Fruit fly (Drosophila melanogaster): ENCODE measurements around the gene CG33514.

CG33514 gene

DNA sequence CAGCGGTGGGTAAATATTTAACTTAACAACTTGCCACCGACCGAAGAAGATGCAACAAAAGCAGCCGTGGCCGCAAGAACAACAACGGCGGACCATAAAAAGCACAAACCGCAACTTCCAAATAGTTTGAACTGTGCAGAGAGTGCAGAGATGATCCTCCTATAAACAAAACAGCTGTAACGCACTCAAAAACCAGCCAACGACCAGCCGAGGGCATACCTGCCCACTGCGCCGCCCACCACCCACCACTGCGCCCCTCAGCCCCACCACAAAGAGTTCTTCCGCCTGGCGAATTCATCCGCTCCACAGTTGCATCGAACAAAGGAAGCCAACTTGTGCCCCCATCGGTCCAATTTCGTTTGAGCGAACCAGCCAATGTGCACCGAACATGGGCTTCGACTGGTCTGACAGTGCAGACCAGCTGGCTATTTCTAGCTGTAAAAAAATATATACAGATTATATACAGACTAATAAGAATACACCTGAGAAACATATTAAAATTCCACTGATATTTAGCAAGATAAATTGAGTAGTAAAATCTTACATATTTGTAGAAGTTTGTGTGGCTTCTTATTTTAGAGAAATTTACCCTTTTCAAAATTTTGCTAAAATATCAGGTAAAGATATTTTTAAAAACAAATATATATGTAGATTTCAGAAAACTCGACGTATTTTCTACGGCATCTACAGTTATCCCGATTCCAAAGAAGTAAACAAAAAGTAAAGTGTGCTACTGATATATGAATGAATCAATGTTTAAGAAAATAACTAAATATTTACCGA is 18.5 kb downstream of the CG33514 start:
- no peak for TF ChIP-seq noc (tag; optimal IDR thresholded peaks at IDR 0.05)

DNA sequence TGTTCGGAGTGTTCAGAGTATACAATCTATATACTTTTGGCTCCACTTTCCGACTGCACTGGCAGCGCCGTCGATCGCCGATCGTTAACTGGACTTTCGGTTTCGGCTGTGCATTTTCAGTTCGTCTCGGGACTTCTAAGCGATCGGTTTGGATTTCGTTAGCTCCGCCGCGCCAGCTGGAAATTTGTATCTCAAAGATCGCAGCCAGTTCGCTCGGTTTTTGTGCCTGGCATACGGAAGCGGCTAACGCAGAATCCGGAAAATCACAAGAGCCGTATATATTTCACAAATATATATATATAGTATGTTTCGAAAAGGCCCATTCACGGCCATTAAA is 19.1 kb downstream of the CG33514 start, which contains the start of gene slow:
TSS of gene slow (plus strand) at position 117 of the 337 bp plus-strand sequence.
- TF ChIP-seq noc (tag; optimal IDR thresholded peaks at IDR 0.05): no peak

DNA sequence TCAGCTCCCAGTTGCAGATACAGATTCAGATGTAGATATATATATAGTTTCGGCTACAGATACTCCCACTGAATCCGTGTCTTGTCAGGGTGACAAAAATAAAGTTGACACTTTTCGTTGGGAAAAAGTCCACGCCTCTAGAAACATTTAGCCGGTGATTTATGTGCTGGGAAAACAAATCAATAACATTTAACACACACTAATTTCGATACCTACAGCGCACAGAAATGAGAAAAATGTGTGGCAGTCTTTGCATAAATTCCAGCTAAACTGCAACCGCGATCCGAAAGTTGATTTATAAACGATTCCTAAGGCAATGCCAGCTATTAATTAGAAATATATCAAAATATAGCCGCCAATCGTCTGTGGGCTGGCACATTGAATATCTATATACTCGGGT is 23.0 kb downstream of the CG33514 start:
- TF ChIP-seq noc (tag; optimal IDR thresholded peaks at IDR 0.05): no peak

DNA sequence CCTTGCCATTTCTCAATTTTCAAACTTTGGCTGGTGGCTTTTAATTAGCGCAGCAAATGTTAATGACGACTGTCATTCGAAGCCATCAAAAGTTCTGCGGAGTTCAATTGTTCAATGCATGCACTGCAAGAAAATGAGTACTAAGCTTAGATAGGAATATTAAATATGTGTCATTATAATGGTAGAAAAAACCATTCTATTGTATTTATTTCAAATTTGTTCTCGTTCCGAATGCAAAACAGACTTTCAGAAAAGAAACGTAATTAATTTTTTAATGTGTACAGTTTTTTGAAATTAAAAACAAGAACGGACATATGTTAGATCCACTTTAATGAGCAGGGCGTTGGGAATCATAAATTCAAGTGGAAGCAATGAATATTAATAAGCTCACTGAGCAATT is 23.9 kb downstream of the CG33514 start:
- no peak for TF ChIP-seq noc (tag; optimal IDR thresholded peaks at IDR 0.05)

dm6 chr3L:4392851-4393250 is 27.6 kb downstream of the CG33514 start:
- no peak for TF ChIP-seq noc (tag; optimal IDR thresholded peaks at IDR 0.05)

dm6 chr3L:4393642-4394041 is 28.4 kb downstream of the CG33514 start:
- TF ChIP-seq noc (tag; optimal IDR thresholded peaks at IDR 0.05): no peak

- no peak for TF ChIP-seq noc (tag; optimal IDR thresholded peaks at IDR 0.05)
Observed at dm6 chr3L:4395501-4396073, 30.4 kb downstream of the CG33514 start.

DNA sequence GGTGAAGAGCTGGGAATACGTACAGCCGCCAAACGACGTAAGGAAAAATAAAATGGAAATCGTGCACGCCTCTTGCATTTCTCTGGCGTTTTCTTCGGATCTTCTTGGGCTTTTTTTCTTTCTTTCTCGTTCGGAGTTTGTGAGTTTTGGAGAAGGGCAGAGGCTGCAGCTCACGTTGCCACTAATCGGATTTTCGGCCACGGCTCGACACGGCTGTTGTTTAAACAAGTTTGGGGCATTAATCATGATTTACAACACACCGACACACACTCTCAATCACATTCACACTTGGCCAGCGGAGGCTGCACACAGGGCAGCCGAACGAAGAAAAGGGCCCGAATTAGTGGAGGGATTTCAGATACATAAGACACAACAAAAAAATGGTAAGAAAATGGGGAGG is 31.1 kb downstream of the CG33514 start:
- no peak for TF ChIP-seq noc (tag; optimal IDR thresholded peaks at IDR 0.05)

DNA sequence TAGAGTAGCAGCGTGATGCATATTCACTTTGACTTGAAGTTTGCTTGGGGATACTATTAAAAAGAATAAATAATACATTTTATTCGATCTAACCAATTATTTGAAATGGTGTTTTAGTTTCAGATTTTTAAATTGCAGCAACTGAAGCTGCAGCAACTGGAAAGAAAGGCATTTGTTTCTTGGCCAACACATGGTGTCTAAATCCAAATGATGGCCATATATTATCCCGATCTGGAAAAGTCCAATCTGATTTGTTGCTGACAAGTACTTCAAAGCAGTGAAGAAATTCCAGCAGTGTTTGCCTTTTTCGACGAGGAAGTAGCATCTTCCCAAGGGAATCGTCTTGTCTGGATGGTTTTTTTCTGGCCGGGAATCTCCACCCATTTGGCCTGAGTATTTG is 31.9 kb downstream of the CG33514 start:
- TF ChIP-seq noc (tag; optimal IDR thresholded peaks at IDR 0.05): no peak

- TF ChIP-seq noc (tag; optimal IDR thresholded peaks at IDR 0.05): no peak
Observed at dm6 chr3L:4397874-4398273, 32.6 kb downstream of the CG33514 start.

DNA sequence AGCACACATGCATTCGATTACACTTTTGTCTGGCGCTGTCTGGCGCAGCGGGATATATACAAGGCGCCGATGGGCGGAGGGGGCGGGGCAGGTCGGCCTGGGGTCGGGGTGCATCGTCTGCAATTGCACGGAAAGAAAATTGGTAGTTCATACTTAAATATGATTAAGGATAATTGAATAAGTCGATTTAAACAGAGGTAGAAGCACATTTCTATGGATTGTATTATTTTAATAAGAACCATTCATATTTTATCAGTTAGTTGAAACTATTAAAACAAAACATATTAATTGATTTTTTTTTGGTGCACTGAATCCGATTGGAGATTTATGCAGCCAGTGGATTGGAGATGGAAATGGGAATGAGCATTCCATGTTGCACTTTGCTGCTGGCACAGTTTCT is 34.7 kb downstream of the CG33514 start:
- no peak for TF ChIP-seq noc (tag; optimal IDR thresholded peaks at IDR 0.05)

dm6 chr3L:4401241-4401640 is 36.0 kb downstream of the CG33514 start:
- no peak for TF ChIP-seq noc (tag; optimal IDR thresholded peaks at IDR 0.05)

dm6 chr3L:4403180-4403769 is 38.0 kb downstream of the CG33514 start, which contains the start of gene Syx17:
Gene Syx17 (plus strand): TSS chr3L:4403487.
- no peak for TF ChIP-seq noc (tag; optimal IDR thresholded peaks at IDR 0.05)

DNA sequence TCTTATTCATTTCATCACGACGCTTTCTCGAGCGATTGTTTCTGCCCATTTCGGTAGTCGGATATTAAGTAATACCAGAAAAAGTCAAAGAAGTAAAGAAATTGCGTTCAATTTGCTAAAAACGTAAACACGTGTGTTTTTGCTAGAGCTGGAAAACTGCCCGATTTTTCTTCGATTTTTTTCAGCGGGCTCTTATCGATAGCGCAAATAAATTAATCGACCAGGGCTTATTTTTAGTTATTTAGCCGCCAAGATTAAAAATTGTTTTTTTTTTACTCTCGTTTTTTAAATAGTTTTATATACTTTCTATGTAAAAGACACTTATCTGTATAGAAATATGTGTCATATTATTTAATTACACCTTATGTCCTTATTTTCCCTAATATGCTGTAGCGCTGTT is 40.7 kb downstream of the CG33514 start, which contains the start of gene CG15019:
TSS of gene CG15019 (minus strand) at position 138 of the 400 bp plus-strand sequence.
- no peak for TF ChIP-seq noc (tag; optimal IDR thresholded peaks at IDR 0.05)

dm6 chr3L:4406653-4407257 is 41.5 kb downstream of the CG33514 start, which contains the start of gene TP53INP:
Gene TP53INP (plus strand): TSS chr3L:4406943.
- peak; percentile 86 for TF ChIP-seq noc (tag; optimal IDR thresholded peaks at IDR 0.05)

DNA sequence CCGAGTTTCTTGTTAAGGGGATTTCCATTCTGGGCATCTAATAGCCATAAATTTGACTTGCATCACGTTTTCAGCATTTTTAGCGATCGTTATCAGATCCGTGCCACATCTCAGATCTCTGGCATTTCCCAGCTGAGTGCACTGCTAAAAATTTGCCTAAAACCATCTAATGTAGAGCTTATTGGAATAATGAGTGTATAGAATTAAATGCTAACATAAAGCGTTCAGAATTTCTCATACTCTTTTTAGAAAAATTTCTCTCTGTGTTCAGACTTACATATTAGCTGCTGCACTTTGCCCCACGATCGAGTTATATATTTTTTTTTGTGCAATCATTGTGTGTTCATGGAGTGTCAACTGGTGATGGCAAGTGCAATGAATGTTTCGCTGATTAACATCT is 42.5 kb downstream of the CG33514 start:
- no peak for TF ChIP-seq noc (tag; optimal IDR thresholded peaks at IDR 0.05)

All from whole organism, larva.